Worm (Caenorhabditis elegans) whole organism, L4 larva: ENCODE data around the gene C47G2.4.

Experiments
- F26F4.8 ChIP-seq: fragments of 200-800 bp; sonication (Bioruptor generic); conservative IDR thresholded peaks from 2 replicates; pipeline ENCODE4 v1.3.6; 2022; ENCODE audit warnings: missing genetic modification characterization, missing compliant biosample characterization
- T26A8.4 ChIP-seq: fragments of 200-800 bp; sonication (Bioruptor generic); IDR thresholded peaks from 2 replicates; pipeline ENCODE4 v1.3.6; 2022; ENCODE audit warnings: missing genetic modification characterization, missing compliant biosample characterization
- Y105C5A.15 ChIP-seq: fragments of 200-800 bp; sonication (Bioruptor generic); IDR thresholded peaks from 2 replicates; pipeline ENCODE4 v1.3.6; 2022; ENCODE audit warnings: missing genetic modification characterization, missing compliant biosample characterization
- Y48G9A.11 ChIP-seq: fragments of 200-800 bp; sonication (Bioruptor generic); IDR thresholded peaks from 2 replicates; pipeline ENCODE4 v1.3.6; 2022; ENCODE audit warnings: missing genetic modification reagents, missing genetic modification characterization, missing compliant biosample characterization
- Y5F2A.4 ChIP-seq: fragments of 200-800 bp; sonication (Bioruptor generic); optimal IDR thresholded peaks from 2 replicates; lab custom pipeline; 2018; ENCODE audit warnings: mild to moderate bottlenecking, missing genetic modification characterization, missing compliant biosample characterization
- aha-1 ChIP-seq: fragments of 150-350 bp; peaks from one replicate; lab custom pipeline; 2014; ENCODE audit warnings: missing biosample characterization, missing genetic modification characterization
- ama-1 ChIP-seq: fragments of 150-350 bp; optimal IDR thresholded peaks from 2 replicates; lab custom pipeline; 2014; ENCODE audit warnings: inconsistent platforms, mixed read lengths
- ceh-28 ChIP-seq: fragments of 150-350 bp; optimal IDR thresholded peaks from 2 replicates; lab custom pipeline; 2014; ENCODE audit warnings: missing biosample characterization, missing genetic modification reagents, missing genetic modification characterization
- ceh-32 ChIP-seq: sonication (generic microtip); optimal IDR thresholded peaks from 2 replicates; lab custom pipeline; 2016; ENCODE audit warnings: mild to moderate bottlenecking, missing genetic modification characterization, missing compliant biosample characterization; ENCODE audit not compliant: poor library complexity
- duxl-1 ChIP-seq: sonication (generic microtip); optimal IDR thresholded peaks from 2 replicates; lab custom pipeline; 2016; ENCODE audit warnings: mild to moderate bottlenecking, missing genetic modification characterization, moderate library complexity, missing compliant biosample characterization; ENCODE audit not compliant: poor library complexity
- dve-1 ChIP-seq: sonication (generic microtip); optimal IDR thresholded peaks from 2 replicates; lab custom pipeline; 2017; ENCODE audit warnings: antibody characterized with exemption, mild to moderate bottlenecking, missing genetic modification characterization, missing compliant biosample characterization; ENCODE audit not compliant: insufficient read depth
- gei-8 ChIP-seq: fragments of 200-800 bp; sonication (Bioruptor generic); optimal IDR thresholded peaks from 2 replicates; lab custom pipeline; 2018; ENCODE audit warnings: mild to moderate bottlenecking, missing genetic modification characterization, missing compliant biosample characterization
- hlh-11 ChIP-seq: fragments of 200-800 bp; sonication (Bioruptor generic); optimal IDR thresholded peaks from 2 replicates; lab custom pipeline; 2018; ENCODE audit warnings: mild to moderate bottlenecking, missing genetic modification characterization, missing compliant biosample characterization
- hmg-1.1 ChIP-seq: fragments of 200-800 bp; sonication (Bioruptor generic); IDR thresholded peaks from 2 replicates; pipeline ENCODE4 v1.3.6; 2022; ENCODE audit warnings: missing genetic modification reagents, missing genetic modification characterization, missing compliant biosample characterization
- lim-7 ChIP-seq: fragments of 200-800 bp; sonication (Bioruptor generic); IDR thresholded peaks from 2 replicates; pipeline ENCODE4 v1.3.6; 2022; ENCODE audit warnings: missing genetic modification characterization, missing compliant biosample characterization
- lir-3 ChIP-seq: sonication (generic microtip); optimal IDR thresholded peaks from 2 replicates; lab custom pipeline; 2016; ENCODE audit warnings: mild to moderate bottlenecking, missing genetic modification characterization, missing compliant biosample characterization
- mdl-1 ChIP-seq, 2 experiments: fragments of 150-350 bp in 1 of 2; sonication (generic microtip) in 1 of 2; optimal IDR thresholded peaks; 2 replicates each; lab custom pipeline; 2014 to 2017; ENCODE audit warnings: missing biosample characterization in 2 of 2, missing genetic modification characterization in 2 of 2
- mxl-2 ChIP-seq: fragments of 200-800 bp; sonication (Bioruptor generic); conservative IDR thresholded peaks from 2 replicates; pipeline ENCODE4 v1.3.6; 2022; ENCODE audit warnings: missing genetic modification reagents, missing genetic modification characterization, missing compliant biosample characterization
- mxl-3 ChIP-seq: fragments of 200-800 bp; sonication (Bioruptor generic); optimal IDR thresholded peaks from 2 replicates; lab custom pipeline; 2018; ENCODE audit warnings: mild to moderate bottlenecking, missing genetic modification characterization, missing compliant biosample characterization
- nhr-237 ChIP-seq: sonication (generic microtip); optimal IDR thresholded peaks from 2 replicates; lab custom pipeline; 2017; ENCODE audit warnings: missing biosample characterization, missing genetic modification characterization
- nhr-48 ChIP-seq: sonication (generic microtip); optimal IDR thresholded peaks from 2 replicates; lab custom pipeline; 2016; ENCODE audit warnings: mild to moderate bottlenecking, missing genetic modification characterization, missing compliant biosample characterization
- nhr-77 ChIP-seq: fragments of 150-350 bp; optimal IDR thresholded peaks from 2 replicates; lab custom pipeline; 2014; ENCODE audit warnings: missing biosample characterization, missing genetic modification characterization
- set-16 ChIP-seq: fragments of 200-800 bp; sonication (Bioruptor generic); IDR thresholded peaks from 2 replicates; pipeline ENCODE4 v1.3.6; 2022; ENCODE audit warnings: missing genetic modification reagents, missing genetic modification characterization, missing compliant biosample characterization
- skn-1 ChIP-seq: fragments of 150-350 bp; optimal IDR thresholded peaks from 2 replicates; lab custom pipeline; 2014; ENCODE audit warnings: missing biosample characterization, missing genetic modification characterization
- spr-1 ChIP-seq: sonication (generic microtip); optimal IDR thresholded peaks from 2 replicates; lab custom pipeline; 2016; ENCODE audit warnings: mild to moderate bottlenecking, missing genetic modification characterization, missing compliant biosample characterization
- spr-3 ChIP-seq: fragments of 200-800 bp; sonication (Bioruptor generic); optimal IDR thresholded peaks from 2 replicates; lab custom pipeline; 2018; ENCODE audit warnings: mild to moderate bottlenecking, missing genetic modification characterization, missing compliant biosample characterization
- tra-1 ChIP-seq: fragments of 200-800 bp; sonication (Bioruptor generic); IDR thresholded peaks from 2 replicates; pipeline ENCODE4 v1.3.6; 2022; ENCODE audit warnings: missing genetic modification reagents, missing genetic modification characterization, missing compliant biosample characterization
- unc-130 ChIP-seq: sonication (generic microtip); optimal IDR thresholded peaks from 2 replicates; lab custom pipeline; 2016; ENCODE audit warnings: missing genetic modification reagents, missing genetic modification characterization, missing compliant biosample characterization
- unc-39 ChIP-seq: sonication (generic microtip); optimal IDR thresholded peaks from 2 replicates; lab custom pipeline; 2017; ENCODE audit warnings: missing biosample characterization, missing genetic modification characterization
- zfp-3 ChIP-seq: fragments of 200-800 bp; sonication (Bioruptor generic); conservative IDR thresholded peaks from 2 replicates; pipeline ENCODE4 v1.3.6; 2022; ENCODE audit warnings: missing genetic modification reagents, missing genetic modification characterization, missing compliant biosample characterization
- zip-2 ChIP-seq: fragments of 150-350 bp; optimal IDR thresholded peaks from 2 replicates; lab custom pipeline; 2014; ENCODE audit warnings: missing biosample characterization, missing genetic modification characterization

Gene C47G2.4

DNA sequence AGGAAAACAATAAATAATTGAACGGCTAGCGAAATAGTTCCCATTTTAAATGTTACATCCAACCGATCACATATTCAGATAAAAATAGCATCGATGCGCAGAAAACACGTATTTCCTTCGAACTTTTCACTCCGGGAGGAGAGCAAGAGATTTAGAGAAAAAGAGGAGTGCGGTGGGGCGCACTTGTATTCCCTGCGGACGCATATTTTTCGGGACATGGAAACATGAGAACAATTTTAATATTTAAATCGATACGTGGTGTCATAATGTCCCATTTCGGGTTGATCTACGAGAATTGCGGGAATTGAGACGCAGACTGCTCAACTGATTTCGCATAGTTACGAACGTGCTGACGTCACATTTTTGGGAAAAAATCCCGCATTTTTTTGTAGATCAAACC, at the start of gene C47G2.4 (continued):
- TF ChIP-seq nhr-237 (tag; lab: Kevin White, UChicago): no peak
- TF ChIP-seq, all 104 proteins: peak for 20

DNA sequence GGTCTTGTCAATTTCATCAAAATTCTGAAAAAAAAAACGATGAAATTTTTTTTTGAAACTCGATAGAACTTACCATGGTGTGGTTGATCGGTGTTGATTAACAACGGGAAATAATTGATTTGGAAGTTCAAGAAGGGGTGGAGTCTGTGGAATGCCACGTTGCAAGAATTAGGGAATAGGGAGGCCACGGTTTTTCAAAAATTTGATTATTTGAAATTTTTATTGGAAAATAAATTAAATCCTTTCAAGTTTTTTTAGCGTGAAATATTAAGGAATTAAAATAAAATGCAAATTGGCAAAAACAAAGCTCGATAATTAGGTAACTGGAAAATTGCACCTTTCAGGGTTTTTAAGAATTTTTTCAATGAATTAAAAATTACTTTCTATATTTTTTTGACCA, 46.1 kb upstream of the C47G2.4 start, which contains the start of gene rmd-3:
Gene rmd-3, minus strand, starts transcription at position 101 of the 400 bp plus-strand sequence.
- TF ChIP-seq nhr-48: no peak
- no peak for TF ChIP-seq zfp-3 (GFP tag; lab: Robert Waterston, UW)
- no peak for TF ChIP-seq Y5F2A.4
- no peak for TF ChIP-seq unc-39 (tag; lab: Kevin White, UChicago)
- no peak for TF ChIP-seq zip-2 (tag; lab: Kevin White, UChicago)
- TF ChIP-seq mxl-2 (GFP tag; lab: Robert Waterston, UW): no peak
- no peak for TF ChIP-seq F26F4.8 (GFP tag; lab: Robert Waterston, UW)
- TF ChIP-seq hmg-1.1 (GFP tag; lab: Robert Waterston, UW): no peak
- no peak for TF ChIP-seq gei-8 (GFP tag; lab: Kevin White, UChicago)
- no peak for TF ChIP-seq lir-3 (tag; lab: Kevin White, UChicago)
- no peak for TF ChIP-seq mdl-1 (tag; optimal IDR thresholded peaks at IDR 0.05; lab: Kevin White, UChicago)
- TF ChIP-seq skn-1 (tag; lab: Kevin White, UChicago): no peak
- no peak for TF ChIP-seq duxl-1 (tag; lab: Kevin White, UChicago)
- TF ChIP-seq tra-1 (GFP tag; lab: Robert Waterston, UW): no peak
- no peak for TF ChIP-seq nhr-77 (tag; lab: Kevin White, UChicago)
- no peak for TF ChIP-seq lim-7 (GFP tag; lab: Robert Waterston, UW)

ce11 chrII:11337497-11338040, 44.2 kb upstream of the C47G2.4 start, which contains the start of gene sqt-1:
Gene sqt-1 (minus strand): TSS chrII:11337837.
- TF ChIP-seq T26A8.4 (GFP tag; lab: Robert Waterston, UW) (peak; percentile 57), ceh-28 (no peak), spr-1 (peak; percentile 38), hlh-11 (tag; lab: Kevin White, UChicago) (peak; percentile 23), ama-1 (lab: Kevin White, UChicago) (peak; percentile 20), Y105C5A.15 (GFP tag; lab: Robert Waterston, UW) (no peak)

ce11 chrII:11336640-11337241, 43.3 kb upstream of the C47G2.4 start:
- TF ChIP-seq F26F4.8 (GFP tag; lab: Robert Waterston, UW): no peak
- peak; percentile 3 for TF ChIP-seq spr-3
- TF ChIP-seq mxl-2 (GFP tag; lab: Robert Waterston, UW): 0 out of 2 replicates have a peak, but pooled peaks have one; percentile 5
- TF ChIP-seq tra-1 (GFP tag; lab: Robert Waterston, UW): no peak
- no peak for TF ChIP-seq mxl-3 (GFP tag; lab: Kevin White, UChicago)
- no peak for TF ChIP-seq ceh-32 (tag; lab: Kevin White, UChicago)
- no peak for TF ChIP-seq dve-1
- peak; percentile 85 for TF ChIP-seq set-16 (GFP tag; lab: Robert Waterston, UW)
- TF ChIP-seq aha-1 (tag; lab: Kevin White, UChicago): peak; percentile 91

- TF ChIP-seq T26A8.4 (GFP tag; lab: Robert Waterston, UW) (peak; percentile 64; the same call in 1 of the 2 replicates), Y48G9A.11 (no peak), unc-130 (GFP tag; lab: Kevin White, UChicago) (no peak)
Observed at ce11 chrII:11336163-11336562, 42.8 kb upstream of the C47G2.4 start.
